Worm (Caenorhabditis elegans) whole organism, young adult: Measurements from ENCODE around the gene abhd-5.1.

Experiments used
- C06A6.2 ChIP-seq: fragments of 200-800 bp; sonication (Bioruptor generic); conservative IDR thresholded peaks from 2 replicates; pipeline ENCODE4 v1.3.6; 2022; ENCODE audit warnings: missing genetic modification characterization, missing compliant biosample characterization
- F49E8.2 ChIP-seq: sonication (generic microtip); optimal IDR thresholded peaks from 3 replicates; lab custom pipeline; 2017; ENCODE audit warnings: missing genetic modification characterization, mild to moderate bottlenecking, missing compliant biosample characterization, antibody characterized with exemption, moderate library complexity; ENCODE audit not compliant: insufficient read depth
- K11D2.4 ChIP-seq: fragments of 200-800 bp; sonication (Bioruptor generic); IDR thresholded peaks from 2 replicates; pipeline ENCODE4 v1.3.6; 2022; ENCODE audit warnings: missing genetic modification reagents, missing genetic modification characterization, missing compliant biosample characterization
- Y53F4B.3 ChIP-seq: fragments of 200-800 bp; sonication (Bioruptor generic); IDR thresholded peaks from 2 replicates; pipeline ENCODE4 v1.3.6; 2022; ENCODE audit warnings: missing genetic modification reagents, missing genetic modification characterization, missing compliant biosample characterization
- attf-5 ChIP-seq: fragments of 200-800 bp; sonication (Bioruptor generic); optimal IDR thresholded peaks from 2 replicates; lab custom pipeline; 2018; ENCODE audit warnings: mild to moderate bottlenecking, missing genetic modification characterization, missing compliant biosample characterization
- ccch-3 ChIP-seq: fragments of 200-800 bp; sonication (Bioruptor generic); optimal IDR thresholded peaks from 2 replicates; lab custom pipeline; 2018; ENCODE audit warnings: mild to moderate bottlenecking, missing genetic modification characterization, missing compliant biosample characterization
- egrh-3 ChIP-seq: fragments of 200-800 bp; sonication (Bioruptor generic); IDR thresholded peaks from 2 replicates; pipeline ENCODE4 v1.3.6; 2022; ENCODE audit warnings: missing genetic modification reagents, missing genetic modification characterization, missing compliant biosample characterization
- fkh-3 ChIP-seq: sonication (generic microtip); optimal IDR thresholded peaks from 2 replicates; lab custom pipeline; 2016; ENCODE audit warnings: mild to moderate bottlenecking, missing genetic modification characterization, missing compliant biosample characterization
- let-526 ChIP-seq: fragments of 200-800 bp; sonication (Bioruptor generic); IDR thresholded peaks from 2 replicates; pipeline ENCODE4 v1.3.6; 2022; ENCODE audit warnings: missing genetic modification reagents, missing genetic modification characterization, missing compliant biosample characterization
- lin-26 ChIP-seq: fragments of 200-800 bp; sonication (Bioruptor generic); IDR thresholded peaks from 2 replicates; pipeline ENCODE4 v1.3.6; 2022; ENCODE audit warnings: missing genetic modification reagents, missing genetic modification characterization, missing compliant biosample characterization
- lin-35 ChIP-seq, 3 experiments: fragments of 150-350 bp in 2 of 3; sonication (generic microtip) in 1 of 3; optimal IDR thresholded peaks; 2 replicates each; lab custom pipeline; 2014 to 2018; ENCODE audit warnings: missing biosample characterization in 3 of 3, missing genetic modification characterization in 3 of 3, missing genetic modification reagents in 3 of 3
- madf-3 ChIP-seq: fragments of 200-800 bp; sonication (Bioruptor generic); IDR thresholded peaks from 2 replicates; pipeline ENCODE4 v1.3.6; 2022; ENCODE audit warnings: missing genetic modification reagents, missing genetic modification characterization, missing compliant biosample characterization
- madf-6 ChIP-seq: fragments of 200-800 bp; sonication (Bioruptor generic); IDR thresholded peaks from 2 replicates; pipeline ENCODE4 v1.3.6; 2022; ENCODE audit warnings: missing genetic modification reagents, missing genetic modification characterization, missing compliant biosample characterization
- mel-28 ChIP-seq: sonication (generic microtip); optimal IDR thresholded peaks from 2 replicates; lab custom pipeline; 2016; ENCODE audit warnings: borderline replicate concordance, mild to moderate bottlenecking, missing genetic modification characterization, missing compliant biosample characterization
- nhr-179 ChIP-seq: sonication (generic microtip); optimal IDR thresholded peaks from 2 replicates; lab custom pipeline; 2016; ENCODE audit warnings: mild to moderate bottlenecking, missing genetic modification characterization, missing compliant biosample characterization
- nhr-27 ChIP-seq: fragments of 200-800 bp; sonication (Bioruptor generic); optimal IDR thresholded peaks from 2 replicates; lab custom pipeline; 2018; ENCODE audit warnings: mild to moderate bottlenecking, missing genetic modification characterization, moderate library complexity, missing compliant biosample characterization
- pha-4 ChIP-seq: fragments of 150-350 bp; sonication (generic microtip); optimal IDR thresholded peaks from 2 replicates; lab custom pipeline; 2014; ENCODE audit warnings: missing biosample characterization, missing genetic modification reagents, missing genetic modification characterization
- rcor-1 ChIP-seq: fragments of 200-800 bp; sonication (Bioruptor generic); IDR thresholded peaks from 2 replicates; pipeline ENCODE4 v1.3.6; 2022; ENCODE audit warnings: missing genetic modification reagents, missing genetic modification characterization, missing compliant biosample characterization
- rec-8 ChIP-seq, 2 experiments: sonication (generic microtip); optimal IDR thresholded peaks; 2 replicates each; lab custom pipeline; 2016; ENCODE audit warnings: mild to moderate bottlenecking in 2 of 2, missing genetic modification characterization in 2 of 2, missing genetic modification reagents in 2 of 2, missing genotype in 2 of 2, missing biosample characterization in 1 of 2, missing compliant biosample characterization in 1 of 2, moderate library complexity in 1 of 2
- rpc-1 ChIP-seq, 2 experiments: fragments of 150-350 bp in 1 of 2; sonication (generic microtip) in 1 of 2; optimal IDR thresholded peaks; 2 replicates each; lab custom pipeline; 2014 to 2018; ENCODE audit warnings: missing biosample characterization in 1 of 2, missing genetic modification characterization in 1 of 2, missing genetic modification reagents in 1 of 2, missing genotype in 1 of 2
- sptf-2 ChIP-seq: fragments of 200-800 bp; sonication (Bioruptor generic); optimal IDR thresholded peaks from 2 replicates; lab custom pipeline; 2018; ENCODE audit warnings: mild to moderate bottlenecking, missing genetic modification characterization, missing compliant biosample characterization
- ztf-25 ChIP-seq: fragments of 200-800 bp; sonication (Bioruptor generic); IDR thresholded peaks from 2 replicates; pipeline ENCODE4 v1.3.6; 2022; ENCODE audit warnings: missing genetic modification reagents, missing genetic modification characterization, missing compliant biosample characterization
- ztf-26 ChIP-seq: sonication (generic microtip); optimal IDR thresholded peaks from 2 replicates; lab custom pipeline; 2017; ENCODE audit warnings: missing genetic modification characterization, missing compliant biosample characterization
- ztf-6 ChIP-seq: fragments of 200-800 bp; sonication (Bioruptor generic); IDR thresholded peaks from 2 replicates; pipeline ENCODE4 v1.3.6; 2022; ENCODE audit warnings: missing genetic modification reagents, missing genetic modification characterization, missing compliant biosample characterization

abhd-5.1 gene

DNA sequence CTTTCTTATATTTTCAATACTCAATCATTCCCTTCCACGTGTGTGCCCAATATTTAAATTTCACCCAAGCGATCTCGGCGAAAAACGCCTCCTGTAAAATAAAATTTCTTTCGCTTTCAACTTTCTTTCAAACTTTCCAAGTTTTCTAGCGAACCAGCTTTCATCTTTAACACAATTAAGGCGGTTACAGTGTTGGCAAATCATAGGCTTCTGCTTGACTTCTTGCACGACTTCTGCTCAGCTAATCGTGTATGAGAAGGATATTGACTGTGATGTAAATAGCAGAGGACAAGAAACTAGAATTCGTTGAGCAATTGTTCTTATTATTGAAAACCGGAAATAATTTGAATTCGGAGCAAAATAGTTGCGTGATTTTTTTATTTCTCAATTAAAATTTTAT is 43.9 kb downstream of the abhd-5.1 start (continued):
- no peak for TF ChIP-seq let-526

DNA sequence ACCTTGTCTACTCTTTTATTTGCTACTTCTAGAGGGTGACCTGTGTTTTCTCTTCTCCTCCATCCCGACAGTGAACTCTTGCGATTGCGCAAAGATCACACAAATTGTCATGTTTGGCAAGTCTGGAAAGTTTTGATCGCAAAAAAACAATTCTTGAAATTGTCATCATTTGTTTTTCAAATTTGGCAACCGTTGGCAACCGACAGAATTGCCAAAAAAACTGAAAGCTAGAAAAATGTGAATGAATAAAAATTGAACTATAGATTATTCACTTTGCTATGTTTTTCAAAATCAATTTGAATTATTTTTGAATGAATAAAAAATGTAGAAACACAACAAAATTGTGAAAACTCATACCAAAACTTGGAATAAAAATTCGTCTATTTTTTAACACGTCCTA is 47.5 kb downstream of the abhd-5.1 start, which contains the start of gene ugt-11:
TSS of gene ugt-11 (minus strand) at position 101 of the 400 bp plus-strand sequence.
- TF ChIP-seq lin-35 (GFP tag; optimal IDR thresholded peaks at IDR 0.05; lab: Kevin White, UChicago) (no peak), F49E8.2 (no peak), ztf-6 (GFP tag; lab: Robert Waterston, UW) (no peak), madf-6 (GFP tag; lab: Robert Waterston, UW) (no peak), K11D2.4 (GFP tag; lab: Robert Waterston, UW) (no peak), lin-26 (GFP tag; lab: Robert Waterston, UW) (no peak), Y53F4B.3 (no peak), ccch-3 (GFP tag; lab: Kevin White, UChicago) (no peak), sptf-2 (no peak), nhr-179 (tag; lab: Kevin White, UChicago) (no peak), nhr-27 (tag; lab: Kevin White, UChicago) (no peak), rcor-1 (no peak), rpc-1 (optimal IDR thresholded peaks at IDR 0.05; lab: Kevin White, UChicago) (no peak), rpc-1 (tag; optimal IDR thresholded peaks at IDR 0.05; lab: Kevin White, UChicago) (no peak), fkh-3 (tag; lab: Kevin White, UChicago) (no peak), pha-4 (tag; lab: Kevin White, UChicago) (no peak)
- TF ChIP-seq, all 124 proteins: peak for 0

DNA sequence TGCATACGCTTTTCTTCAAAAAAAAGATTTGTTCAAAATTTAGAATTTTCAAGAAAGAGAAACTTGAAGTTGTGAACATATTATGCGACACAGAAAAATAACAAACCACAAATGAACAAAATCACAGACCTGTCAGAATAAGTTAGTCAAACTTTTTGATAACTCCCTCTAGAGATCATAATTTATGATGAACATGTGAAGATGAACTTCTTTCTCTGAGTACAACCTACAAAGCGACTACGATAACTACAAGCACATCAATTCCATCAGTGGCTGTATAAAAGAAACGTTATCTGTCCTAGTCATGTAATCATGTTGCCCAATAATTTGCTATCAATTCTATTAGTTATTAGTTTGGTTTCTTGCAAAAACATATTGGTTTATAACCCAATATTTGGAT is 48.3 kb downstream of the abhd-5.1 start, which contains the start of gene ugt-9:
TSS of gene ugt-9 (plus strand) at position 305 of the 400 bp plus-strand sequence.
- TF ChIP-seq madf-3 (GFP tag; lab: Robert Waterston, UW) (no peak), egrh-3 (GFP tag; lab: Robert Waterston, UW) (no peak), rec-8 (tag; optimal IDR thresholded peaks at IDR 0.05; lab: Kevin White, UChicago) (no peak), C06A6.2 (GFP tag; lab: Robert Waterston, UW) (no peak), ztf-26 (no peak), mel-28 (tag; lab: Kevin White, UChicago) (no peak), ztf-25 (GFP tag; lab: Robert Waterston, UW) (no peak), attf-5 (GFP tag; lab: Kevin White, UChicago) (no peak), lin-35 (GFP tag; optimal IDR thresholded peaks at IDR 0.05; lab: Kevin White, UChicago) (no peak)
- TF ChIP-seq, all 124 proteins: peak for 0
